Worm (Caenorhabditis elegans): ENCODE data around the gene srz-42.
A peak's percentile ranks its signal among the peaks of the same experiment; 100 is the strongest.

The srz-42 gene

ce11 chrIV:14129091-14129490 lies at the start of gene srz-42:
TSS of gene srz-42 (plus strand) at chrIV:14129391.
- TF ChIP-seq mxl-3 (GFP tag; optimal IDR thresholded peaks at IDR 0.05), result no peak
- no peak for TF ChIP-seq nhr-237 (tag; optimal IDR thresholded peaks at IDR 0.05)
- TF ChIP-seq Y75B8A.6 (GFP tag; IDR thresholded peaks at IDR 0.05), result no peak
- TF ChIP-seq dve-1 (tag; optimal IDR thresholded peaks at IDR 0.05; ENCODE audit: insufficient read depth), result no peak
- TF ChIP-seq daf-8 (GFP tag; IDR thresholded peaks at IDR 0.05), result no peak
- TF ChIP-seq cey-2 (tag; optimal IDR thresholded peaks at IDR 0.05; ENCODE audit: borderline replicate concordance, insufficient read depth), result no peak
- no peak for TF ChIP-seq jun-1 (tag; optimal IDR thresholded peaks at IDR 0.05)
- TF ChIP-seq nhr-10 (tag; optimal IDR thresholded peaks at IDR 0.05), result no peak
- no peak for TF ChIP-seq hlh-30 (tag; optimal IDR thresholded peaks at IDR 0.05; ENCODE audit: insufficient read depth)
- no peak for TF ChIP-seq fos-1 (tag; optimal IDR thresholded peaks at IDR 0.05)

ce11 chrIV:14082956-14083355 lies 46.2 kb upstream of the srz-42 start:
- TF ChIP-seq lsy-2 (tag; optimal IDR thresholded peaks at IDR 0.05) (peak in 1 of 2 experiments; percentile 10), lir-3 (tag; optimal IDR thresholded peaks at IDR 0.05) (no peak), aha-1 (tag) (peak; percentile 51), F37D6.2 (tag; optimal IDR thresholded peaks at IDR 0.05) (no peak), lin-1 (GFP tag; IDR thresholded peaks at IDR 0.05) (no peak), aly-2 (tag; optimal IDR thresholded peaks at IDR 0.05) (no peak), ztf-11 (tag; optimal IDR thresholded peaks at IDR 0.05) (no peak)

- TF ChIP-seq aha-1 (tag), result peak; percentile 4
- peak; percentile 18; the same call in 1 of the 2 replicates for TF ChIP-seq Y48G9A.11 (GFP tag; IDR thresholded peaks at IDR 0.05)
- peak in 1 of 2 experiments; percentile 18 for TF ChIP-seq hif-1 (tag; optimal IDR thresholded peaks at IDR 0.05)
- no peak for TF ChIP-seq T20F7.1 (GFP tag; optimal IDR thresholded peaks at IDR 0.05)
- TF ChIP-seq dpl-1 (GFP tag; optimal IDR thresholded peaks at IDR 0.05), result no peak
Measured at ce11 chrIV:14083505-14083904, 45.7 kb upstream of the srz-42 start, which contains the start of gene F52B11.2. TSS of gene F52B11.2 (plus strand) at chrIV:14083568.

- TF ChIP-seq dmd-9 (GFP tag; IDR thresholded peaks at IDR 0.05) (no peak), nhr-28 (tag; optimal IDR thresholded peaks at IDR 0.05) (peak; percentile 11), lir-3 (tag; optimal IDR thresholded peaks at IDR 0.05) (no peak), Y75B8A.6 (GFP tag; IDR thresholded peaks at IDR 0.05) (no peak)
Measured at ce11 chrIV:14086395-14086794, 42.8 kb upstream of the srz-42 start.

ce11 chrIV:14089749-14090148 lies 39.4 kb upstream of the srz-42 start:
- peak in 1 of 2 experiments; percentile 83 for TF ChIP-seq unc-62 (GFP tag; optimal IDR thresholded peaks at IDR 0.05 in 1 of 2)
- TF ChIP-seq unc-62 (tag; optimal IDR thresholded peaks at IDR 0.05), result no peak
- TF ChIP-seq nhr-28 (tag; optimal IDR thresholded peaks at IDR 0.05), result peak; percentile 48
- TF ChIP-seq fkh-10 (GFP tag; optimal IDR thresholded peaks at IDR 0.05), result no peak
- TF ChIP-seq nhr-237 (tag; optimal IDR thresholded peaks at IDR 0.05), result no peak
- peak; percentile 73 for TF ChIP-seq nhr-25 (tag; optimal IDR thresholded peaks at IDR 0.05; ENCODE audit: borderline replicate concordance, insufficient read depth)
- TF ChIP-seq nhr-11 (tag; optimal IDR thresholded peaks at IDR 0.05), result no peak
- TF ChIP-seq hlh-30 (tag; optimal IDR thresholded peaks at IDR 0.05; ENCODE audit: insufficient read depth), result peak; percentile 41

ce11 chrIV:14091242-14091641 lies 37.9 kb upstream of the srz-42 start, which contains the start of gene noah-2:
TSS of gene noah-2 (plus strand) at chrIV:14091254.
- TF ChIP-seq duxl-1 (tag; optimal IDR thresholded peaks at IDR 0.05; ENCODE audit: poor library complexity) (no peak), lin-38 (GFP tag; IDR thresholded peaks at IDR 0.05) (no peak), Y5F2A.4 (GFP tag; optimal IDR thresholded peaks at IDR 0.05) (no peak), ZK337.2 (GFP tag; IDR thresholded peaks at IDR 0.05) (no peak), madf-5 (GFP tag; IDR thresholded peaks at IDR 0.05) (no peak), ceh-28 (tag; optimal IDR thresholded peaks at IDR 0.05) (no peak), mxl-3 (GFP tag; optimal IDR thresholded peaks at IDR 0.05) (peak; percentile 20), dmd-6 (GFP tag; IDR thresholded peaks at IDR 0.05) (no peak), rbr-2 (tag; optimal IDR thresholded peaks at IDR 0.05) (no peak), nhr-28 (tag; optimal IDR thresholded peaks at IDR 0.05) (peak; percentile 4), hif-1 (tag; optimal IDR thresholded peaks at IDR 0.05) (no peak), hlh-30 (tag; optimal IDR thresholded peaks at IDR 0.05; ENCODE audit: insufficient read depth) (peak; percentile 10), hlh-11 (tag; optimal IDR thresholded peaks at IDR 0.05) (peak; percentile 6), ceh-44 (GFP tag; IDR thresholded peaks at IDR 0.05) (no peak), attf-4 (tag; optimal IDR thresholded peaks at IDR 0.05) (no peak), D1046.2 (GFP tag; IDR thresholded peaks at IDR 0.05) (no peak)
